Worm (Caenorhabditis elegans) whole organism, L3 larva: ENCODE measurements around the gene fbxc-47.

Source experiments
- daf-12 ChIP-seq: fragments of 150-350 bp; optimal IDR thresholded peaks from 2 replicates; lab custom pipeline; 2014; ENCODE audit warnings: missing biosample characterization, missing genetic modification reagents, missing genetic modification characterization
- elt-2 ChIP-seq: sonication (generic microtip); optimal IDR thresholded peaks from 2 replicates; lab custom pipeline; 2016; ENCODE audit warnings: missing genetic modification reagents, mild to moderate bottlenecking, missing genetic modification characterization, missing compliant biosample characterization
- skn-1 ChIP-seq: fragments of 150-350 bp; optimal IDR thresholded peaks from 2 replicates; lab custom pipeline; 2014; ENCODE audit warnings: missing biosample characterization, missing genetic modification characterization

ce11 chrIV:3794437-3794836, 10.9 kb upstream of the fbxc-47 start, which contains the start of gene K09B3.1:
- no peak for TF ChIP-seq elt-2
- no peak for TF ChIP-seq daf-12 (tag; lab: Kevin White, UChicago)
- TF ChIP-seq skn-1 (tag; lab: Kevin White, UChicago), result no peak
